Fruit fly (Drosophila melanogaster) whole organism, embryonic: ENCODE results near the gene mAChR-B.

ENCODE experiments used
- Antp ChIP-seq: fragments of 200-800 bp; sonication (Bioruptor generic); optimal IDR thresholded peaks from 3 replicates; lab custom pipeline; 2016; ENCODE audit warnings: missing biosample characterization, missing genetic modification characterization
- Atf-2 ChIP-seq: fragments of 200-800 bp; sonication (Bioruptor generic); optimal IDR thresholded peaks from 2 replicates; lab custom pipeline; 2016; ENCODE audit warnings: missing biosample characterization, missing genetic modification characterization
- CG10267 ChIP-seq: fragments of 200-800 bp; sonication (Bioruptor generic); optimal IDR thresholded peaks from 2 replicates; lab custom pipeline; 2018; ENCODE audit warnings: missing biosample characterization, mild to moderate bottlenecking, missing genetic modification characterization, moderate library complexity
- CG13287 ChIP-seq: fragments of 200-800 bp; sonication (Bioruptor generic); IDR thresholded peaks from 2 replicates; pipeline ENCODE4 v1.3.6; 2022; ENCODE audit warnings: missing biosample characterization, missing genetic modification characterization; ENCODE audit not compliant: partially characterized antibody
- CG13424 ChIP-seq: fragments of 200-800 bp; sonication (Bioruptor generic); optimal IDR thresholded peaks from 2 replicates; lab custom pipeline; 2019; ENCODE audit warnings: missing biosample characterization, mild to moderate bottlenecking, missing genetic modification characterization, moderate library complexity
- CG1602 ChIP-seq: fragments of 200-800 bp; sonication (Bioruptor generic); optimal IDR thresholded peaks from 3 replicates; lab custom pipeline; 2016; ENCODE audit warnings: missing biosample characterization, missing genetic modification characterization
- CG16813 ChIP-seq: fragments of 200-800 bp; sonication (Bioruptor generic); IDR thresholded peaks from 3 replicates; pipeline ENCODE4 v1.3.6; 2022; ENCODE audit warnings: missing biosample characterization, missing genetic modification characterization; ENCODE audit not compliant: partially characterized antibody
- CG17186 ChIP-seq: fragments of 200-800 bp; sonication (Bioruptor generic); optimal IDR thresholded peaks from 3 replicates; lab custom pipeline; 2017; ENCODE audit warnings: missing biosample characterization, missing genetic modification reagents, missing genetic modification characterization
- CG17802 ChIP-seq: fragments of 200-800 bp; sonication (Bioruptor generic); optimal IDR thresholded peaks from 2 replicates; lab custom pipeline; 2018; ENCODE audit warnings: missing biosample characterization, mild to moderate bottlenecking, missing genetic modification characterization, moderate library complexity
- CG31388 ChIP-seq: fragments of 200-800 bp; sonication (Bioruptor generic); optimal IDR thresholded peaks from 2 replicates; lab custom pipeline; 2016; ENCODE audit warnings: missing biosample characterization, missing genetic modification characterization
- CG34422 ChIP-seq: fragments of 200-800 bp; sonication (Bioruptor generic); IDR thresholded peaks from 3 replicates; pipeline ENCODE4 v1.3.6; 2022; ENCODE audit warnings: missing biosample characterization, missing genetic modification characterization
- CG5180 ChIP-seq: fragments of 200-800 bp; sonication (Bioruptor generic); optimal IDR thresholded peaks from 3 replicates; lab custom pipeline; 2017; ENCODE audit warnings: missing biosample characterization, missing genetic modification characterization, mild to moderate bottlenecking, moderate library complexity, missing genetic modification reagents
- CG6654 ChIP-seq: fragments of 200-800 bp; sonication (Bioruptor generic); optimal IDR thresholded peaks from 2 replicates; lab custom pipeline; 2017; ENCODE audit warnings: missing biosample characterization, mild to moderate bottlenecking, missing genetic modification characterization
- CG6689 ChIP-seq: fragments of 200-800 bp; sonication (Bioruptor generic); IDR thresholded peaks from 2 replicates; pipeline ENCODE4 v1.3.6; 2022; ENCODE audit warnings: missing biosample characterization, missing genetic modification characterization
- CG6791 ChIP-seq: fragments of 200-800 bp; sonication (Bioruptor generic); IDR thresholded peaks from 3 replicates; pipeline ENCODE4 v1.3.6; 2022; ENCODE audit warnings: missing biosample characterization, missing genetic modification characterization; ENCODE audit not compliant: partially characterized antibody
- CG8924 ChIP-seq: fragments of 200-800 bp; optimal IDR thresholded peaks from 3 replicates; lab custom pipeline; 2019; ENCODE audit warnings: missing biosample characterization, mild to moderate bottlenecking, missing genetic modification characterization, moderate library complexity
- CoRest ChIP-seq: fragments of 200-800 bp; sonication (Bioruptor generic); optimal IDR thresholded peaks from 3 replicates; lab custom pipeline; 2018; ENCODE audit warnings: missing biosample characterization, mild to moderate bottlenecking, missing genetic modification characterization, moderate library complexity
- Dll ChIP-seq: fragments of 200-800 bp; sonication (Bioruptor generic); IDR thresholded peaks from 4 replicates; pipeline ENCODE4 v1.3.6; 2022; ENCODE audit warnings: missing biosample characterization, missing genetic modification characterization; ENCODE audit not compliant: partially characterized antibody
- Doc3 ChIP-seq: fragments of 200-800 bp; sonication (Bioruptor generic); IDR thresholded peaks from 3 replicates; pipeline ENCODE4 v1.3.6; 2022; ENCODE audit warnings: missing biosample characterization, missing genetic modification characterization; ENCODE audit not compliant: partially characterized antibody
- Fer1 ChIP-seq: fragments of 200-800 bp; sonication (Bioruptor generic); optimal IDR thresholded peaks from 2 replicates; lab custom pipeline; 2017; ENCODE audit warnings: missing biosample characterization, mild to moderate bottlenecking, missing genetic modification characterization
- HmgZ ChIP-seq: fragments of 200-800 bp; sonication (Bioruptor generic); optimal IDR thresholded peaks from 2 replicates; lab custom pipeline; 2018; ENCODE audit warnings: missing biosample characterization, mild to moderate bottlenecking, missing genetic modification characterization
- Lhr ChIP-seq: fragments of 200-800 bp; sonication (Bioruptor generic); optimal IDR thresholded peaks from 3 replicates; lab custom pipeline; 2017; ENCODE audit warnings: mild to moderate bottlenecking, missing biosample characterization, missing genetic modification reagents, missing genetic modification characterization
- amos ChIP-seq: fragments of 200-800 bp; sonication (Bioruptor generic); IDR thresholded peaks from 2 replicates; pipeline ENCODE4 v1.3.6; 2022; ENCODE audit warnings: missing biosample characterization, missing genetic modification characterization; ENCODE audit not compliant: partially characterized antibody
- bab2 ChIP-seq: fragments of 200-800 bp; sonication (Bioruptor generic); optimal IDR thresholded peaks from 2 replicates; lab custom pipeline; 2016; ENCODE audit warnings: missing biosample characterization, missing genetic modification characterization
- cg ChIP-seq: fragments of 200-800 bp; sonication (Bioruptor generic); optimal IDR thresholded peaks from 3 replicates; lab custom pipeline; 2019; ENCODE audit warnings: missing biosample characterization, mild to moderate bottlenecking, missing genetic modification characterization, moderate library complexity
- crol ChIP-seq: fragments of 200-800 bp; sonication (Bioruptor generic); IDR thresholded peaks from 2 replicates; pipeline ENCODE4 v1.3.6; 2022; ENCODE audit warnings: missing biosample characterization, missing genetic modification characterization
- danr ChIP-seq: fragments of 200-800 bp; sonication (Bioruptor generic); IDR thresholded peaks from 2 replicates; pipeline ENCODE4 v1.3.6; 2022; ENCODE audit warnings: missing biosample characterization, missing genetic modification characterization
- dm ChIP-seq: fragments of 200-800 bp; sonication (Bioruptor generic); optimal IDR thresholded peaks from 3 replicates; lab custom pipeline; 2016; ENCODE audit warnings: missing biosample characterization, missing genetic modification characterization
- dpn ChIP-seq, 2 experiments: fragments of 200-800 bp; sonication (Bioruptor generic); optimal IDR thresholded peaks; 3 replicates each; lab custom pipeline; 2016; ENCODE audit warnings: missing biosample characterization in 2 of 2, missing genetic modification characterization in 2 of 2
- ems ChIP-seq: fragments of 200-800 bp; sonication (Bioruptor generic); optimal IDR thresholded peaks from 3 replicates; lab custom pipeline; 2016; ENCODE audit warnings: missing biosample characterization, missing genetic modification characterization
- fd3F ChIP-seq: fragments of 200-800 bp; sonication (Bioruptor generic); optimal IDR thresholded peaks from 2 replicates; lab custom pipeline; 2018; ENCODE audit warnings: missing biosample characterization, mild to moderate bottlenecking, missing genetic modification characterization, moderate library complexity
- ftz-f1 ChIP-seq: fragments of 200-800 bp; sonication (Bioruptor generic); optimal IDR thresholded peaks from 2 replicates; lab custom pipeline; 2016; ENCODE audit warnings: missing biosample characterization, missing genetic modification characterization
- gcm ChIP-seq: fragments of 200-800 bp; sonication (Bioruptor generic); optimal IDR thresholded peaks from 2 replicates; lab custom pipeline; 2019; ENCODE audit warnings: missing biosample characterization, mild to moderate bottlenecking, missing genetic modification characterization, moderate library complexity
- gsb ChIP-seq: fragments of 200-800 bp; sonication (Bioruptor generic); IDR thresholded peaks from 2 replicates; pipeline ENCODE4 v1.3.6; 2022; ENCODE audit warnings: missing biosample characterization, missing genetic modification characterization
- kni ChIP-seq: fragments of 200-800 bp; sonication (Bioruptor generic); optimal IDR thresholded peaks from 3 replicates; lab custom pipeline; 2017; ENCODE audit warnings: mild to moderate bottlenecking, missing biosample characterization, missing genetic modification reagents, missing genetic modification characterization
- knrl ChIP-seq: fragments of 200-800 bp; sonication (Bioruptor generic); IDR thresholded peaks from 3 replicates; pipeline ENCODE4 v1.3.6; 2022; ENCODE audit warnings: missing biosample characterization, missing genetic modification characterization; ENCODE audit not compliant: partially characterized antibody
- pb ChIP-seq: fragments of 200-800 bp; sonication (Bioruptor generic); optimal IDR thresholded peaks from 3 replicates; lab custom pipeline; 2016; ENCODE audit warnings: missing biosample characterization, missing genetic modification characterization
- peb ChIP-seq: fragments of 200-800 bp; sonication (Bioruptor generic); IDR thresholded peaks from 2 replicates; pipeline ENCODE4 v1.3.6; 2022; ENCODE audit warnings: missing biosample characterization, missing genetic modification characterization
- pros ChIP-seq: fragments of 200-800 bp; sonication (Bioruptor generic); optimal IDR thresholded peaks from 3 replicates; lab custom pipeline; 2019; ENCODE audit warnings: missing biosample characterization, mild to moderate bottlenecking, missing genetic modification characterization, moderate library complexity
- pzg ChIP-seq: fragments of 200-800 bp; sonication (Bioruptor generic); optimal IDR thresholded peaks from 3 replicates; lab custom pipeline; 2018; ENCODE audit warnings: missing biosample characterization, mild to moderate bottlenecking, missing genetic modification characterization, moderate library complexity
- repo ChIP-seq: fragments of 200-800 bp; sonication (Bioruptor generic); optimal IDR thresholded peaks from 2 replicates; lab custom pipeline; 2016; ENCODE audit warnings: missing biosample characterization, missing genetic modification characterization
- sens ChIP-seq: fragments of 200-800 bp; sonication (Bioruptor generic); peaks from one replicate; lab custom pipeline; 2016; ENCODE audit warnings: missing biosample characterization, missing genetic modification characterization
- sisA ChIP-seq: fragments of 200-800 bp; sonication (Bioruptor generic); IDR thresholded peaks from 2 replicates; pipeline ENCODE4 v1.3.6; 2022; ENCODE audit warnings: missing biosample characterization, missing genetic modification characterization
- sr ChIP-seq: fragments of 200-800 bp; sonication (Bioruptor generic); IDR thresholded peaks from 3 replicates; pipeline ENCODE4 v1.3.6; 2022; ENCODE audit warnings: missing biosample characterization, missing genetic modification characterization
- vnd ChIP-seq: fragments of 200-800 bp; sonication (Bioruptor generic); IDR thresholded peaks from 3 replicates; pipeline ENCODE4 v1.3.6; 2022; ENCODE audit warnings: missing biosample characterization, missing genetic modification characterization; ENCODE audit not compliant: partially characterized antibody
- z ChIP-seq: fragments of 200-800 bp; sonication (Bioruptor generic); IDR thresholded peaks from 3 replicates; pipeline ENCODE4 v1.3.6; 2022; ENCODE audit warnings: missing biosample characterization, missing genetic modification characterization
- zen ChIP-seq: fragments of 200-800 bp; sonication (Bioruptor generic); optimal IDR thresholded peaks from 3 replicates; lab custom pipeline; 2018; ENCODE audit warnings: missing biosample characterization, mild to moderate bottlenecking, missing genetic modification characterization, moderate library complexity
- zen2 ChIP-seq: fragments of 200-800 bp; sonication (Bioruptor generic); IDR thresholded peaks from 3 replicates; pipeline ENCODE4 v1.3.6; 2022; ENCODE audit warnings: missing biosample characterization, missing genetic modification characterization; ENCODE audit not compliant: partially characterized antibody

The mAChR-B gene

dm6 chr3R:8030151-8030899 lies 28.8 kb upstream of the mAChR-B start, which contains the start of the genes CG10903 and CG2747 (continued):
- no peak for TF ChIP-seq gcm (GFP tag; lab: Kevin White, UChicago)
- TF ChIP-seq fd3F (GFP tag; lab: Kevin White, UChicago): no peak
- TF ChIP-seq CG6689 (GFP tag; lab: Robert Waterston, UW): no peak
- no peak for TF ChIP-seq CG1602 (GFP tag; lab: Kevin White, UChicago)
- peak; percentile 74 for TF ChIP-seq kni
- no peak for TF ChIP-seq CG17802 (tag; lab: Kevin White, UChicago)
- TF ChIP-seq zen (tag; lab: Kevin White, UChicago): no peak
- no peak for TF ChIP-seq Lhr (GFP tag; lab: Kevin White, UChicago)
- peak; percentile 33; the same call in 1 of the 3 replicates for TF ChIP-seq vnd (GFP tag; lab: Robert Waterston, UW)
- peak in 1 of 2 experiments; percentile 10 for TF ChIP-seq dpn (GFP tag; optimal IDR thresholded peaks at IDR 0.05; lab: Kevin White, UChicago)
- no peak for TF ChIP-seq repo (GFP tag; lab: Kevin White, UChicago)
- TF ChIP-seq CG16813 (GFP tag; lab: Robert Waterston, UW): peak; percentile 64; the same call in 2 of the 3 replicates
- no peak for TF ChIP-seq gsb (GFP tag; lab: Robert Waterston, UW)
- no peak for TF ChIP-seq CoRest
- TF ChIP-seq CG6791: peak; percentile 68; the same call in 2 of the 3 replicates
- TF ChIP-seq CG10267: peak; percentile 11
- no peak for TF ChIP-seq ems
- peak; percentile 25; the same call in 1 of the 3 replicates for TF ChIP-seq CG34422 (GFP tag; lab: Robert Waterston, UW)
- TF ChIP-seq knrl: peak; percentile 66
- TF ChIP-seq CG31388 (GFP tag; lab: Kevin White, UChicago): no peak
- TF ChIP-seq Fer1: peak; percentile 25
- no peak for TF ChIP-seq CG13424 (tag; lab: Kevin White, UChicago)
- peak; percentile 39 for TF ChIP-seq HmgZ (tag; lab: Kevin White, UChicago)
- TF ChIP-seq pzg (GFP tag; lab: Kevin White, UChicago): peak; percentile 67
- TF ChIP-seq sisA (GFP tag; lab: Robert Waterston, UW): no peak
- peak; percentile 73 for TF ChIP-seq Dll
- no peak for TF ChIP-seq peb (GFP tag; lab: Robert Waterston, UW)
- TF ChIP-seq CG13287 (GFP tag; lab: Robert Waterston, UW): peak; percentile 78
- no peak for TF ChIP-seq crol (GFP tag; lab: Robert Waterston, UW)
- TF ChIP-seq CG6654 (GFP tag; lab: Kevin White, UChicago): peak; percentile 97
- no peak for TF ChIP-seq danr (GFP tag; lab: Robert Waterston, UW)
- peak; percentile 56 for TF ChIP-seq CG17186 (GFP tag; lab: Kevin White, UChicago)
- TF ChIP-seq pb (GFP tag; lab: Kevin White, UChicago): no peak
- TF ChIP-seq Atf-2: no peak
- TF ChIP-seq ftz-f1 (GFP tag; lab: Kevin White, UChicago): peak; percentile 24
- no peak for TF ChIP-seq sr (GFP tag; lab: Robert Waterston, UW)
- peak; percentile 64; the same call in 2 of the 3 replicates for TF ChIP-seq Doc3 (GFP tag; lab: Robert Waterston, UW)
- no peak for TF ChIP-seq pros (GFP tag; lab: Kevin White, UChicago)
- TF ChIP-seq Antp (GFP tag; lab: Kevin White, UChicago): no peak
- no peak; the same call in 2 of the 3 replicates for TF ChIP-seq zen2 (GFP tag; lab: Robert Waterston, UW)
- TF ChIP-seq bab2 (GFP tag; lab: Kevin White, UChicago): no peak
- TF ChIP-seq CG5180 (GFP tag; lab: Kevin White, UChicago): no peak
- TF ChIP-seq dm (GFP tag; lab: Kevin White, UChicago): peak; percentile 89
- peak; percentile 80 for TF ChIP-seq cg (GFP tag; lab: Kevin White, UChicago)
- peak; percentile 75 for TF ChIP-seq amos (GFP tag; lab: Robert Waterston, UW)
- peak; percentile 67 for TF ChIP-seq sens (GFP tag; lab: Kevin White, UChicago)
- TF ChIP-seq CG8924 (tag; lab: Kevin White, UChicago): peak; percentile 8
- TF ChIP-seq z: no peak
